Worm (Caenorhabditis elegans) whole organism, young adult: ENCODE data around the gene vhp-1.
A peak's percentile ranks its signal among the peaks of the same experiment; 100 is the strongest.

Experiments
- B0019.2 ChIP-seq: fragments of 200-800 bp; sonication (Bioruptor generic); conservative IDR thresholded peaks from 2 replicates; pipeline ENCODE4 v1.3.6; 2022; ENCODE audit warnings: missing genetic modification reagents, missing genetic modification characterization, missing compliant biosample characterization
- B0336.3 ChIP-seq: fragments of 200-800 bp; sonication (Bioruptor generic); IDR thresholded peaks from 2 replicates; pipeline ENCODE4 v1.3.6; 2022; ENCODE audit warnings: missing genetic modification characterization, missing compliant biosample characterization
- C17E4.6 ChIP-seq: fragments of 200-800 bp; sonication (Bioruptor generic); IDR thresholded peaks from 2 replicates; pipeline ENCODE4 v1.3.6; 2022; ENCODE audit warnings: missing genetic modification reagents, missing genetic modification characterization, missing compliant biosample characterization
- D2030.7 ChIP-seq: fragments of 200-800 bp; sonication (Bioruptor generic); IDR thresholded peaks from 2 replicates; pipeline ENCODE4 v1.3.6; 2022; ENCODE audit warnings: missing genetic modification reagents, missing genetic modification characterization, missing compliant biosample characterization
- F10E7.11 ChIP-seq: sonication (generic microtip); optimal IDR thresholded peaks from 2 replicates; lab custom pipeline; 2017; ENCODE audit warnings: mild to moderate bottlenecking, missing genetic modification characterization, moderate library complexity, missing compliant biosample characterization
- F33H1.4 ChIP-seq: fragments of 200-800 bp; sonication (Bioruptor generic); IDR thresholded peaks from 2 replicates; pipeline ENCODE4 v1.3.6; 2022; ENCODE audit warnings: missing genetic modification reagents, missing genetic modification characterization, missing compliant biosample characterization
- K12H6.12 ChIP-seq: fragments of 200-800 bp; sonication (Bioruptor generic); optimal IDR thresholded peaks from 2 replicates; lab custom pipeline; 2018; ENCODE audit warnings: mild to moderate bottlenecking, missing genetic modification characterization, missing compliant biosample characterization
- Y67H2A.10 ChIP-seq: fragments of 200-800 bp; sonication (Bioruptor generic); conservative IDR thresholded peaks from 2 replicates; pipeline ENCODE4 v1.3.6; 2022; ENCODE audit warnings: missing genetic modification reagents, missing genetic modification characterization, missing compliant biosample characterization
- Y79H2A.3 ChIP-seq: fragments of 200-800 bp; sonication (Bioruptor generic); conservative IDR thresholded peaks from 2 replicates; pipeline ENCODE4 v1.3.6; 2022; ENCODE audit warnings: missing genetic modification reagents, missing genetic modification characterization, missing compliant biosample characterization
- aptf-2 ChIP-seq: fragments of 200-800 bp; sonication (Bioruptor generic); conservative IDR thresholded peaks from 2 replicates; pipeline ENCODE4 v1.3.6; 2022; ENCODE audit warnings: missing genetic modification reagents, missing genetic modification characterization, missing compliant biosample characterization
- athp-1 ChIP-seq: sonication (generic microtip); optimal IDR thresholded peaks from 2 replicates; lab custom pipeline; 2017; ENCODE audit warnings: mild to moderate bottlenecking, missing genetic modification characterization, missing compliant biosample characterization
- attf-6 ChIP-seq: fragments of 200-800 bp; sonication (Bioruptor generic); IDR thresholded peaks from 2 replicates; pipeline ENCODE4 v1.3.6; 2022; ENCODE audit warnings: missing genetic modification reagents, missing genetic modification characterization, missing compliant biosample characterization
- bed-2 ChIP-seq: fragments of 200-800 bp; sonication (Bioruptor generic); IDR thresholded peaks from 2 replicates; pipeline ENCODE4 v1.3.6; 2022; ENCODE audit warnings: missing genetic modification reagents, missing genetic modification characterization, missing compliant biosample characterization
- cebp-1 ChIP-seq, 2 experiments: fragments of 200-800 bp in 1 of 2; sonication (Bioruptor generic) in 1 of 2; sonication (generic microtip) in 1 of 2; IDR thresholded peaks in 1 of 2; optimal IDR thresholded peaks in 1 of 2; 2 replicates each; pipeline versions ENCODE4 v1.3.6 to Lab custom; 2017 to 2022; ENCODE audit warnings: missing compliant biosample characterization in 2 of 2, missing genetic modification characterization in 2 of 2, mild to moderate bottlenecking in 1 of 2, missing genetic modification reagents in 1 of 2, moderate library complexity in 1 of 2
- cebp-2 ChIP-seq: fragments of 200-800 bp; sonication (Bioruptor generic); IDR thresholded peaks from 2 replicates; pipeline ENCODE4 v1.3.6; 2022; ENCODE audit warnings: missing genetic modification characterization, missing compliant biosample characterization
- ceh-91 ChIP-seq: fragments of 200-800 bp; sonication (Bioruptor generic); IDR thresholded peaks from 2 replicates; pipeline ENCODE4 v1.3.6; 2022; ENCODE audit warnings: missing genetic modification reagents, missing genetic modification characterization, missing compliant biosample characterization
- chd-7 ChIP-seq: sonication (generic microtip); optimal IDR thresholded peaks from 2 replicates; lab custom pipeline; 2016; ENCODE audit warnings: mild to moderate bottlenecking, missing genetic modification characterization, moderate library complexity, missing compliant biosample characterization
- die-1 ChIP-seq: sonication (generic microtip); optimal IDR thresholded peaks from 2 replicates; lab custom pipeline; 2016; ENCODE audit warnings: missing genotype, mild to moderate bottlenecking, missing genetic modification characterization, missing compliant biosample characterization
- dpl-1 ChIP-seq: fragments of 150-350 bp; optimal IDR thresholded peaks from 2 replicates; lab custom pipeline; 2014; ENCODE audit warnings: missing biosample characterization, missing genetic modification reagents, missing genetic modification characterization
- efl-1 ChIP-seq: fragments of 150-350 bp; optimal IDR thresholded peaks from 2 replicates; lab custom pipeline; 2014; ENCODE audit warnings: missing biosample characterization, missing genetic modification reagents, missing genetic modification characterization
- gei-17 ChIP-seq: fragments of 200-800 bp; sonication (Bioruptor generic); optimal IDR thresholded peaks from 2 replicates; lab custom pipeline; 2018; ENCODE audit warnings: mild to moderate bottlenecking, missing genetic modification characterization, missing compliant biosample characterization
- him-1 ChIP-seq: sonication (generic microtip); optimal IDR thresholded peaks from 2 replicates; lab custom pipeline; 2016; ENCODE audit warnings: missing genotype, missing genetic modification reagents, missing genetic modification characterization, missing compliant biosample characterization
- hmg-1.2 ChIP-seq: fragments of 200-800 bp; sonication (Bioruptor generic); IDR thresholded peaks from 2 replicates; pipeline ENCODE4 v1.3.6; 2022; ENCODE audit warnings: missing genetic modification reagents, missing genetic modification characterization, missing compliant biosample characterization
- hsf-1 ChIP-seq: fragments of 200-800 bp; sonication (Bioruptor generic); IDR thresholded peaks from 2 replicates; pipeline ENCODE4 v1.3.6; 2022; ENCODE audit warnings: missing genetic modification reagents, missing genetic modification characterization, missing compliant biosample characterization
- let-526 ChIP-seq: fragments of 200-800 bp; sonication (Bioruptor generic); IDR thresholded peaks from 2 replicates; pipeline ENCODE4 v1.3.6; 2022; ENCODE audit warnings: missing genetic modification reagents, missing genetic modification characterization, missing compliant biosample characterization
- lin-54 ChIP-seq: fragments of 200-800 bp; sonication (Bioruptor generic); optimal IDR thresholded peaks from 2 replicates; lab custom pipeline; 2018; ENCODE audit warnings: mild to moderate bottlenecking, missing genetic modification characterization, missing compliant biosample characterization
- lsl-1 ChIP-seq: fragments of 200-800 bp; sonication (Bioruptor generic); optimal IDR thresholded peaks from 2 replicates; lab custom pipeline; 2018; ENCODE audit warnings: mild to moderate bottlenecking, missing genetic modification characterization, moderate library complexity, missing compliant biosample characterization
- madf-3 ChIP-seq: fragments of 200-800 bp; sonication (Bioruptor generic); IDR thresholded peaks from 2 replicates; pipeline ENCODE4 v1.3.6; 2022; ENCODE audit warnings: missing genetic modification reagents, missing genetic modification characterization, missing compliant biosample characterization
- madf-6 ChIP-seq: fragments of 200-800 bp; sonication (Bioruptor generic); IDR thresholded peaks from 2 replicates; pipeline ENCODE4 v1.3.6; 2022; ENCODE audit warnings: missing genetic modification reagents, missing genetic modification characterization, missing compliant biosample characterization
- mcd-1 ChIP-seq: fragments of 200-800 bp; sonication (Bioruptor generic); IDR thresholded peaks from 2 replicates; pipeline ENCODE4 v1.3.6; 2022; ENCODE audit warnings: missing genetic modification reagents, missing genetic modification characterization, missing compliant biosample characterization
- nfyb-1 ChIP-seq: fragments of 200-800 bp; sonication (Bioruptor generic); IDR thresholded peaks from 2 replicates; pipeline ENCODE4 v1.3.6; 2022; ENCODE audit warnings: missing genetic modification reagents, missing genetic modification characterization, missing compliant biosample characterization
- pbrm-1 ChIP-seq: fragments of 200-800 bp; sonication (Bioruptor generic); IDR thresholded peaks from 2 replicates; pipeline ENCODE4 v1.3.6; 2022; ENCODE audit warnings: missing genetic modification reagents, missing genetic modification characterization, missing compliant biosample characterization
- rcor-1 ChIP-seq: fragments of 200-800 bp; sonication (Bioruptor generic); IDR thresholded peaks from 2 replicates; pipeline ENCODE4 v1.3.6; 2022; ENCODE audit warnings: missing genetic modification reagents, missing genetic modification characterization, missing compliant biosample characterization
- sdz-38 ChIP-seq: sonication (generic microtip); optimal IDR thresholded peaks from 2 replicates; lab custom pipeline; 2016; ENCODE audit warnings: missing genotype, missing genetic modification characterization, missing compliant biosample characterization
- sea-2 ChIP-seq: fragments of 200-800 bp; sonication (Bioruptor generic); IDR thresholded peaks from 2 replicates; pipeline ENCODE4 v1.3.6; 2022; ENCODE audit warnings: missing genetic modification characterization, missing compliant biosample characterization
- snpc-3.4 ChIP-seq: sonication (generic microtip); optimal IDR thresholded peaks from 2 replicates; lab custom pipeline; 2017; ENCODE audit warnings: missing genetic modification characterization, mild to moderate bottlenecking, missing compliant biosample characterization, antibody characterized with exemption, moderate library complexity, missing genotype, missing genetic modification reagents
- sptf-2 ChIP-seq: fragments of 200-800 bp; sonication (Bioruptor generic); optimal IDR thresholded peaks from 2 replicates; lab custom pipeline; 2018; ENCODE audit warnings: mild to moderate bottlenecking, missing genetic modification characterization, missing compliant biosample characterization
- tbp1 ChIP-seq: fragments of 200-800 bp; sonication (Bioruptor generic); optimal IDR thresholded peaks from 2 replicates; lab custom pipeline; 2018; ENCODE audit warnings: mild to moderate bottlenecking, missing genetic modification characterization, missing compliant biosample characterization
- unc-130 ChIP-seq: sonication (generic microtip); optimal IDR thresholded peaks from 2 replicates; lab custom pipeline; 2016; ENCODE audit warnings: missing genetic modification reagents, missing genetic modification characterization, missing compliant biosample characterization
- xnd-1 ChIP-seq: sonication (generic microtip); optimal IDR thresholded peaks from 2 replicates; lab custom pipeline; 2016; ENCODE audit warnings: missing genotype, missing genetic modification reagents, missing genetic modification characterization, missing compliant biosample characterization
- ztf-18 ChIP-seq: sonication (generic microtip); optimal IDR thresholded peaks from 2 replicates; lab custom pipeline; 2016; ENCODE audit warnings: missing genotype, mild to moderate bottlenecking, missing genetic modification characterization, missing compliant biosample characterization
- ztf-25 ChIP-seq: fragments of 200-800 bp; sonication (Bioruptor generic); IDR thresholded peaks from 2 replicates; pipeline ENCODE4 v1.3.6; 2022; ENCODE audit warnings: missing genetic modification reagents, missing genetic modification characterization, missing compliant biosample characterization
- ztf-26 ChIP-seq: sonication (generic microtip); optimal IDR thresholded peaks from 2 replicates; lab custom pipeline; 2017; ENCODE audit warnings: missing genetic modification characterization, missing compliant biosample characterization
- ztf-28 ChIP-seq: fragments of 200-800 bp; sonication (Bioruptor generic); IDR thresholded peaks from 2 replicates; pipeline ENCODE4 v1.3.6; 2022; ENCODE audit warnings: missing genetic modification reagents, missing genetic modification characterization, missing compliant biosample characterization

Gene vhp-1

DNA sequence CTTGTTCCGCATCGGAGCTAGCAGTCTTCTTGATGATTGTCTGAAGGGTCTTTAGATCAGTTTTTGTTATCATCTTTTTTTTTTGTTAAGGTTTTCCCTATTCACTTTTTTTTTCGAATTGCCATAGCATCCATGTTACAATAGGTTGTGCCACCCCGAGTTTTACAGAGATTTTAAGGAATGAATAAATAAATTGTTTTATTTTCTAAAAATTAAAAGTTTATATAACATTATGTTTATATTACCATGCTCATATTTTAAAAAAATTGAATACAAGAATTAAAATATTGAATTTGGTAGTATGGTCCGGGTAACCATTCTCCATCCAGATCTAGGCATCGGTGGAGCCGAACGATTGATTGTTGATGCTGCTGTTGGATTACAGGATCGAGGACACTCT, 51.9 kb downstream of the vhp-1 start, which contains the start of gene algn-2:
TSS of gene algn-2 (plus strand) at position 301 of the 400 bp plus-strand sequence.
- TF ChIP-seq ztf-26 (tag; lab: Kevin White, UChicago) (no peak), aptf-2 (GFP tag; lab: Robert Waterston, UW) (no peak), K12H6.12 (tag; lab: Kevin White, UChicago) (no peak), die-1 (tag; lab: Kevin White, UChicago) (no peak), cebp-1 (GFP tag; IDR thresholded peaks at IDR 0.05; lab: Robert Waterston, UW) (no peak), cebp-1 (tag; optimal IDR thresholded peaks at IDR 0.05; lab: Kevin White, UChicago) (no peak)

DNA sequence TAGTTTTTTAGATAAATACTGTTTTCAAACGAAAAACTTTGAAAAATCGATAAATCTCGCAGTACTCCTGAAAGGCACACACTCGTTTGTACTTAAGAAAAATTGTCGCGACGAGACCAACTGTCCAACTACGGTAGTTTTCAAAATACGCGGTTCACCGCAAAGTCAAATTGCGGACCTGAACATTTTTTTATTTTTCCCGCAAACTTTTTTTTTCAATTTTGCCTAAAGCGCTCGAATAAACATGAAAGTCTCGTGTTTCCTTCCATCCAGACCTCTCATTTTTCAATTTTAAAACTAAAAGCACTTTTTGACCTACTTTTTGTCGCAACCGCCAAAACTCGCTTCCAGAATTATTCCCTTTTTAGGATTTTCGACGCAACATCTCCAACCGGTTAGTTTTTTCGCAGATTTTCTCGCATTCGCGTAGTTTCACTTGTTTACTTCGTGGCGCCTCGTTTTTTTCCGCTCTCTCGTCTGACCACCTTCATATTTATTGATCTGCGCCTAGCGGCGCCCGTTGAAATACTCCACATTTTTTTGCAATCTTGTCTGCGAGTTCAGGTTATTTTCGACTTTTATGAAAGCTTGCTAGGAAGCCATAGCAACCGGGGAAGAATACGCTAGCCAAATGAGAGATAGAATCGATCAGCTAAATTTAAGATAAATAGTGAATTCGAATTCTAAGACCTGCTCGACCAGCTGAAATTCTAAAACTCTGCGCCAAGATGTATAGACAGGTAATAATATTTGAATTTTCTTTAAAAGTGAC, 54.6 kb downstream of the vhp-1 start, which contains the start of gene prdx-2:
TSS of gene prdx-2 (plus strand) at position 729 of the 772 bp plus-strand sequence.
- peak; percentile 89 for TF ChIP-seq D2030.7
- peak; percentile 87 for TF ChIP-seq efl-1 (GFP tag; lab: Kevin White, UChicago)
- TF ChIP-seq pbrm-1 (GFP tag; lab: Robert Waterston, UW): peak; percentile 68; the same call in 1 of the 2 replicates
- TF ChIP-seq ceh-91 (GFP tag; lab: Robert Waterston, UW): peak; percentile 94
- TF ChIP-seq let-526 (GFP tag; lab: Robert Waterston, UW): no peak
- TF ChIP-seq madf-3 (GFP tag; lab: Robert Waterston, UW): peak; percentile 86; the same call in 1 of the 2 replicates
- TF ChIP-seq cebp-2: no peak
- no peak for TF ChIP-seq ztf-26 (tag; lab: Kevin White, UChicago)
- no peak for TF ChIP-seq F10E7.11 (tag; lab: Kevin White, UChicago)
- peak; percentile 77 for TF ChIP-seq dpl-1
- peak; percentile 75 for TF ChIP-seq lin-54 (GFP tag; lab: Kevin White, UChicago)
- peak; percentile 73 for TF ChIP-seq B0019.2 (GFP tag; lab: Robert Waterston, UW)
- peak; percentile 59 for TF ChIP-seq tbp1 (GFP tag; lab: Kevin White, UChicago)
- TF ChIP-seq nfyb-1 (GFP tag; lab: Robert Waterston, UW): 0 out of 2 replicates have a peak, but pooled peaks have one; percentile 51
- no peak for TF ChIP-seq ztf-25 (GFP tag; lab: Robert Waterston, UW)
- peak; percentile 84 for TF ChIP-seq xnd-1 (tag; lab: Kevin White, UChicago)
- peak; percentile 37 for TF ChIP-seq unc-130
- no peak for TF ChIP-seq Y79H2A.3 (GFP tag; lab: Robert Waterston, UW)
- TF ChIP-seq sptf-2 (GFP tag; lab: Kevin White, UChicago): no peak
- TF ChIP-seq rcor-1 (GFP tag; lab: Robert Waterston, UW): peak; percentile 67
- TF ChIP-seq hmg-1.2: peak; percentile 14; the same call in 1 of the 2 replicates
- TF ChIP-seq sdz-38 (tag; lab: Kevin White, UChicago): no peak
- TF ChIP-seq athp-1 (tag; lab: Kevin White, UChicago): peak; percentile 44
- TF ChIP-seq F33H1.4 (GFP tag; lab: Robert Waterston, UW): peak; percentile 90
- no peak for TF ChIP-seq Y67H2A.10 (GFP tag; lab: Robert Waterston, UW)
- TF ChIP-seq gei-17: no peak
- no peak for TF ChIP-seq chd-7 (tag; lab: Kevin White, UChicago)
- TF ChIP-seq C17E4.6: peak; percentile 75
- peak; percentile 37; the same call in 1 of the 2 replicates for TF ChIP-seq aptf-2 (GFP tag; lab: Robert Waterston, UW)
- no peak for TF ChIP-seq bed-2 (GFP tag; lab: Robert Waterston, UW)
- TF ChIP-seq lsl-1 (GFP tag; lab: Kevin White, UChicago): peak; percentile 98
- TF ChIP-seq mcd-1 (GFP tag; lab: Robert Waterston, UW): peak; percentile 40; the same call in 1 of the 2 replicates
- TF ChIP-seq hsf-1 (GFP tag; lab: Robert Waterston, UW): peak; percentile 74
- TF ChIP-seq ztf-18 (tag; lab: Kevin White, UChicago): peak; percentile 22
- peak; percentile 35 for TF ChIP-seq snpc-3.4 (tag; lab: Kevin White, UChicago)
- TF ChIP-seq him-1 (tag; lab: Kevin White, UChicago): peak; percentile 25
- peak; percentile 73 for TF ChIP-seq B0336.3 (GFP tag; lab: Robert Waterston, UW)
- no peak for TF ChIP-seq sea-2 (GFP tag; lab: Robert Waterston, UW)
- 0 out of 2 replicates have a peak, but pooled peaks have one; percentile 4 for TF ChIP-seq ztf-28 (GFP tag; lab: Robert Waterston, UW)
- TF ChIP-seq attf-6: peak; percentile 68; the same call in 1 of the 2 replicates
- TF ChIP-seq madf-6 (GFP tag; lab: Robert Waterston, UW): peak; percentile 96
